Fruit fly (Drosophila melanogaster) whole organism, prepupa: Measurements from ENCODE around the gene CG9512.

Experiments used
- Blimp-1 ChIP-seq: fragments of 200-800 bp; sonication (Bioruptor generic); optimal IDR thresholded peaks from 3 replicates; lab custom pipeline; 2017; ENCODE audit warnings: missing biosample characterization, missing genetic modification characterization, mild to moderate bottlenecking, moderate library complexity, missing genetic modification reagents
- CG10669 ChIP-seq: fragments of 200-800 bp; sonication (Bioruptor generic); optimal IDR thresholded peaks from 3 replicates; lab custom pipeline; 2018; ENCODE audit warnings: missing biosample characterization, mild to moderate bottlenecking, missing genetic modification characterization, moderate library complexity
- CG11294 ChIP-seq: fragments of 200-800 bp; sonication (Bioruptor generic); IDR thresholded peaks from 2 replicates; pipeline ENCODE4 v1.3.6; 2022; ENCODE audit warnings: missing biosample characterization, missing genetic modification characterization
- CG11902 ChIP-seq: fragments of 200-800 bp; sonication (Bioruptor generic); optimal IDR thresholded peaks from 3 replicates; lab custom pipeline; 2016; ENCODE audit warnings: missing biosample characterization, missing genetic modification characterization
- CG15336 ChIP-seq: fragments of 200-800 bp; sonication (Bioruptor generic); IDR thresholded peaks from 2 replicates; pipeline ENCODE4 v1.3.6; 2022; ENCODE audit warnings: missing biosample characterization, missing genetic modification characterization
- CG1621 ChIP-seq: fragments of 200-800 bp; sonication (Bioruptor generic); optimal IDR thresholded peaks from 3 replicates; lab custom pipeline; 2018; ENCODE audit warnings: missing biosample characterization, mild to moderate bottlenecking, missing genetic modification characterization
- CG16779 ChIP-seq: fragments of 200-800 bp; sonication (Bioruptor generic); optimal IDR thresholded peaks from 3 replicates; lab custom pipeline; 2017; ENCODE audit warnings: missing biosample characterization, mild to moderate bottlenecking, missing genetic modification characterization
- CG31627 ChIP-seq: fragments of 200-800 bp; sonication (Bioruptor generic); optimal IDR thresholded peaks from 3 replicates; lab custom pipeline; 2016; ENCODE audit warnings: missing biosample characterization, missing genetic modification characterization
- CG32006 ChIP-seq: fragments of 200-800 bp; sonication (Bioruptor generic); optimal IDR thresholded peaks from 3 replicates; lab custom pipeline; 2017; ENCODE audit warnings: missing biosample characterization, mild to moderate bottlenecking, missing genetic modification characterization
- CG34406 ChIP-seq: fragments of 200-800 bp; sonication (Bioruptor generic); optimal IDR thresholded peaks from 3 replicates; lab custom pipeline; 2016; ENCODE audit warnings: missing biosample characterization, missing genetic modification characterization
- CG3919 ChIP-seq: fragments of 200-800 bp; sonication (Bioruptor generic); optimal IDR thresholded peaks from 3 replicates; lab custom pipeline; 2016; ENCODE audit warnings: missing biosample characterization, missing genetic modification characterization
- CG6163 ChIP-seq: fragments of 200-800 bp; sonication (Bioruptor generic); IDR thresholded peaks from 3 replicates; pipeline ENCODE4 v1.3.6; 2022; ENCODE audit warnings: missing biosample characterization, missing genetic modification characterization
- CG6276 ChIP-seq: fragments of 200-800 bp; sonication (Bioruptor generic); optimal IDR thresholded peaks from 2 replicates; lab custom pipeline; 2017; ENCODE audit warnings: missing biosample characterization, mild to moderate bottlenecking, missing genetic modification characterization
- CG6808 ChIP-seq: fragments of 200-800 bp; sonication (Bioruptor generic); optimal IDR thresholded peaks from 3 replicates; lab custom pipeline; 2017; ENCODE audit warnings: missing biosample characterization, missing genetic modification characterization, mild to moderate bottlenecking, moderate library complexity, missing genetic modification reagents
- CG6854 ChIP-seq: fragments of 200-800 bp; sonication (Bioruptor generic); optimal IDR thresholded peaks from 2 replicates; lab custom pipeline; 2017; ENCODE audit warnings: missing biosample characterization, mild to moderate bottlenecking, missing genetic modification characterization
- CG7368 ChIP-seq: fragments of 200-800 bp; sonication (Bioruptor generic); optimal IDR thresholded peaks from 3 replicates; lab custom pipeline; 2016; ENCODE audit warnings: missing biosample characterization, missing genetic modification characterization
- CG8319 ChIP-seq: fragments of 200-800 bp; sonication (Bioruptor generic); optimal IDR thresholded peaks from 3 replicates; lab custom pipeline; 2016; ENCODE audit warnings: missing biosample characterization, missing genetic modification characterization
- CG8632 ChIP-seq: fragments of 200-800 bp; sonication (Bioruptor generic); optimal IDR thresholded peaks from 3 replicates; lab custom pipeline; 2016; ENCODE audit warnings: missing biosample characterization, missing genetic modification characterization
- CG9139 ChIP-seq: fragments of 200-800 bp; sonication (Bioruptor generic); optimal IDR thresholded peaks from 3 replicates; lab custom pipeline; 2017; ENCODE audit warnings: missing biosample characterization, mild to moderate bottlenecking, missing genetic modification characterization
- Eip75B ChIP-seq: fragments of 200-800 bp; sonication (Bioruptor generic); optimal IDR thresholded peaks from 3 replicates; lab custom pipeline; 2016; ENCODE audit warnings: missing biosample characterization, missing genetic modification characterization
- Eip78C ChIP-seq: fragments of 200-800 bp; sonication (Bioruptor generic); peaks from one replicate; lab custom pipeline; 2016; ENCODE audit warnings: missing biosample characterization, missing genetic modification characterization
- Eip93F ChIP-seq: fragments of 200-800 bp; sonication (Bioruptor generic); optimal IDR thresholded peaks from 2 replicates; lab custom pipeline; 2016; ENCODE audit warnings: missing biosample characterization, mild to moderate bottlenecking, missing genetic modification characterization
- Ets21C ChIP-seq: fragments of 200-800 bp; sonication (Bioruptor generic); optimal IDR thresholded peaks from 3 replicates; lab custom pipeline; 2016; ENCODE audit warnings: missing biosample characterization, missing genetic modification characterization
- Ets96B ChIP-seq: fragments of 200-800 bp; optimal IDR thresholded peaks from 2 replicates; lab custom pipeline; 2019; ENCODE audit warnings: missing biosample characterization, mild to moderate bottlenecking, missing genetic modification characterization, moderate library complexity
- Gug ChIP-seq: fragments of 200-800 bp; sonication (Bioruptor generic); IDR thresholded peaks from 2 replicates; pipeline ENCODE4 v1.3.6; 2022; ENCODE audit warnings: missing biosample characterization, missing genetic modification characterization
- Hr38 ChIP-seq: sonication (Bioruptor generic); optimal IDR thresholded peaks from 2 replicates; lab custom pipeline; 2016; ENCODE audit warnings: missing biosample characterization, missing genetic modification characterization
- Hr39 ChIP-seq: fragments of 200-800 bp; sonication (Bioruptor generic); optimal IDR thresholded peaks from 2 replicates; lab custom pipeline; 2016; ENCODE audit warnings: missing biosample characterization, missing genetic modification characterization
- Hr4 ChIP-seq: fragments of 200-800 bp; sonication (Bioruptor generic); optimal IDR thresholded peaks from 3 replicates; lab custom pipeline; 2016; ENCODE audit warnings: missing biosample characterization, missing genetic modification characterization
- Lpt ChIP-seq: fragments of 200-800 bp; sonication (Bioruptor generic); optimal IDR thresholded peaks from 3 replicates; lab custom pipeline; 2016; ENCODE audit warnings: missing biosample characterization, missing genetic modification characterization
- Met ChIP-seq: fragments of 200-800 bp; sonication (Bioruptor generic); optimal IDR thresholded peaks from 3 replicates; lab custom pipeline; 2016; ENCODE audit warnings: missing biosample characterization, missing genetic modification characterization
- OdsH ChIP-seq: fragments of 200-800 bp; sonication (Bioruptor generic); optimal IDR thresholded peaks from 3 replicates; lab custom pipeline; 2016; ENCODE audit warnings: missing biosample characterization, missing genetic modification characterization
- Smox ChIP-seq: fragments of 200-800 bp; sonication (Bioruptor generic); optimal IDR thresholded peaks from 3 replicates; lab custom pipeline; 2016; ENCODE audit warnings: missing biosample characterization, missing genetic modification characterization
- Sox102F ChIP-seq: fragments of 200-800 bp; sonication (Bioruptor generic); optimal IDR thresholded peaks from 2 replicates; lab custom pipeline; 2016; ENCODE audit warnings: missing biosample characterization, mild to moderate bottlenecking, missing genetic modification characterization
- Sox15 ChIP-seq: fragments of 200-800 bp; sonication (Bioruptor generic); optimal IDR thresholded peaks from 3 replicates; lab custom pipeline; 2016; ENCODE audit warnings: missing biosample characterization, missing genetic modification characterization
- achi ChIP-seq: fragments of 200-800 bp; sonication (Bioruptor generic); optimal IDR thresholded peaks from 3 replicates; lab custom pipeline; 2016; ENCODE audit warnings: missing biosample characterization, missing genetic modification characterization
- acj6 ChIP-seq: fragments of 200-800 bp; sonication (Bioruptor generic); optimal IDR thresholded peaks from 3 replicates; lab custom pipeline; 2016; ENCODE audit warnings: missing biosample characterization, missing genetic modification characterization
- cyc ChIP-seq: fragments of 200-800 bp; sonication (Bioruptor generic); optimal IDR thresholded peaks from 3 replicates; lab custom pipeline; 2016; ENCODE audit warnings: missing biosample characterization, missing genetic modification characterization
- dac ChIP-seq: fragments of 200-800 bp; sonication (Bioruptor generic); optimal IDR thresholded peaks from 2 replicates; lab custom pipeline; 2017; ENCODE audit warnings: missing biosample characterization, mild to moderate bottlenecking, missing genetic modification characterization
- dsx ChIP-seq: fragments of 200-800 bp; optimal IDR thresholded peaks from 3 replicates; lab custom pipeline; 2019; ENCODE audit warnings: missing biosample characterization, mild to moderate bottlenecking, missing genetic modification characterization, moderate library complexity; ENCODE audit not compliant: poor library complexity, severe bottlenecking
- eg ChIP-seq: fragments of 200-800 bp; sonication (Bioruptor generic); IDR thresholded peaks from 3 replicates; pipeline ENCODE4 v1.3.6; 2022; ENCODE audit warnings: missing biosample characterization, missing genetic modification characterization
- esn ChIP-seq: fragments of 200-800 bp; sonication (Bioruptor generic); optimal IDR thresholded peaks from 2 replicates; lab custom pipeline; 2016; ENCODE audit warnings: missing biosample characterization, mild to moderate bottlenecking, missing genetic modification characterization, moderate library complexity
- fd59A ChIP-seq: fragments of 200-800 bp; sonication (Bioruptor generic); optimal IDR thresholded peaks from 2 replicates; lab custom pipeline; 2017; ENCODE audit warnings: missing biosample characterization, mild to moderate bottlenecking, missing genetic modification characterization, missing genetic modification reagents
- fd85E ChIP-seq: fragments of 200-800 bp; sonication (Bioruptor generic); optimal IDR thresholded peaks from 3 replicates; lab custom pipeline; 2016; ENCODE audit warnings: missing biosample characterization, missing genetic modification characterization
- fkh ChIP-seq: fragments of 200-800 bp; sonication (Bioruptor generic); optimal IDR thresholded peaks from 3 replicates; lab custom pipeline; 2017; ENCODE audit warnings: missing biosample characterization, mild to moderate bottlenecking, missing genetic modification characterization, moderate library complexity
- net ChIP-seq: fragments of 200-800 bp; sonication (Bioruptor generic); optimal IDR thresholded peaks from 3 replicates; lab custom pipeline; 2016; ENCODE audit warnings: missing biosample characterization, missing genetic modification characterization
- pdm3 ChIP-seq: fragments of 200-800 bp; sonication (Bioruptor generic); optimal IDR thresholded peaks from 3 replicates; lab custom pipeline; 2016; ENCODE audit warnings: missing biosample characterization, missing genetic modification characterization
- salr ChIP-seq, 2 experiments: fragments of 200-800 bp; sonication (Bioruptor generic); optimal IDR thresholded peaks; 3 replicates each; lab custom pipeline; 2016 to 2018; ENCODE audit warnings: missing biosample characterization in 2 of 2, missing genetic modification characterization in 2 of 2, mild to moderate bottlenecking in 1 of 2
- spab ChIP-seq: fragments of 200-800 bp; sonication (Bioruptor generic); optimal IDR thresholded peaks from 2 replicates; lab custom pipeline; 2017; ENCODE audit warnings: missing biosample characterization, mild to moderate bottlenecking, missing genetic modification characterization, missing genetic modification reagents
- ss ChIP-seq, 2 experiments: fragments of 200-800 bp; sonication (Bioruptor generic); optimal IDR thresholded peaks; 2 replicates in 1 of 2; 3 replicates in 1 of 2; lab custom pipeline; 2017 to 2018; ENCODE audit warnings: mild to moderate bottlenecking in 2 of 2, missing biosample characterization in 2 of 2, missing genetic modification characterization in 2 of 2, moderate library complexity in 1 of 2
- svp ChIP-seq: fragments of 200-800 bp; sonication (Bioruptor generic); peaks from one replicate; lab custom pipeline; 2016; ENCODE audit warnings: missing biosample characterization, missing genetic modification characterization
- topi ChIP-seq: fragments of 200-800 bp; sonication (Bioruptor generic); optimal IDR thresholded peaks from 3 replicates; lab custom pipeline; 2016; ENCODE audit warnings: missing biosample characterization, missing genetic modification characterization
- vri ChIP-seq: fragments of 200-800 bp; sonication (Bioruptor generic); optimal IDR thresholded peaks from 3 replicates; lab custom pipeline; 2016; ENCODE audit warnings: missing biosample characterization, mild to moderate bottlenecking, missing genetic modification characterization

The CG9512 gene

DNA sequence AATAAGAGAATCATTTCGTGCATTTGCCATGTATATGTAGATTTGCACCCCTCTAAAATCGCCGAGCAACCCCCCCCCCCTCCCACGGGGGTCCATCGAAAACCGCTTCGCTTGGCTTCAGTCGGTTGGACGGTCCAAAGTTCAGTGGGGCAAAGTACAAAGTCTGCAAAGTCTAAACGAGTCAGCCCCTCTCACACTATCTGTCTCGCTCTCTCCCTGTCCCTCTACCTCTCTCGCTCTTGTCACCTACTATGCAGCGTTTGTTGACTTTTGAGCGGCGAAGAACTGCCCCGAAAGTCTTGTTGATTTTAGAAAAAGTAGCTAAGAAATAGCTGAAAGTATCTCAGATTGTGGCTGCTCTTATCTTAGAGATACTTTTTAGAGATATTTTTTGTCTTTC, 42.0 kb upstream of the CG9512 start:
- TF ChIP-seq Hr39 (GFP tag; lab: Kevin White, UChicago): no peak
- peak; percentile 90 for TF ChIP-seq spab (GFP tag; lab: Kevin White, UChicago)
- TF ChIP-seq CG31627: no peak
- no peak for TF ChIP-seq Sox15
- TF ChIP-seq eg (GFP tag; lab: Robert Waterston, UW): peak; percentile 98
- peak; percentile 53 for TF ChIP-seq Blimp-1 (GFP tag; lab: Kevin White, UChicago)
- TF ChIP-seq fd59A (GFP tag; lab: Kevin White, UChicago): peak; percentile 38
- TF ChIP-seq Eip75B (GFP tag; lab: Kevin White, UChicago): no peak
- TF ChIP-seq CG8319 (GFP tag; lab: Kevin White, UChicago): peak; percentile 63
- TF ChIP-seq achi (GFP tag; lab: Kevin White, UChicago): peak; percentile 59
- no peak for TF ChIP-seq Sox102F (GFP tag; lab: Kevin White, UChicago)
- TF ChIP-seq fd85E (GFP tag; lab: Kevin White, UChicago): no peak
- TF ChIP-seq salr (GFP tag; optimal IDR thresholded peaks at IDR 0.05; lab: Kevin White, UChicago): peak; percentile 82
- peak; percentile 99 for TF ChIP-seq CG9139 (GFP tag; lab: Kevin White, UChicago)
- no peak for TF ChIP-seq CG11902 (GFP tag; lab: Kevin White, UChicago)
- TF ChIP-seq pdm3 (GFP tag; lab: Kevin White, UChicago): peak; percentile 8
- peak; percentile 95 for TF ChIP-seq fkh (GFP tag; lab: Kevin White, UChicago)
- no peak for TF ChIP-seq vri
- peak; percentile 33 for TF ChIP-seq Hr38 (GFP tag; lab: Kevin White, UChicago)
- TF ChIP-seq CG16779: peak; percentile 96
- peak; percentile 95 for TF ChIP-seq net
- TF ChIP-seq CG34406 (GFP tag; lab: Kevin White, UChicago): peak; percentile 36
- peak; percentile 82 for TF ChIP-seq CG10669
- TF ChIP-seq svp (GFP tag; lab: Kevin White, UChicago): no peak
- TF ChIP-seq CG3919 (GFP tag; lab: Kevin White, UChicago): peak; percentile 81
- peak; percentile 79 for TF ChIP-seq Gug (GFP tag; lab: Robert Waterston, UW)
- peak; percentile 82 for TF ChIP-seq CG7368 (GFP tag; lab: Kevin White, UChicago)
- peak; percentile 98 for TF ChIP-seq CG6808
- TF ChIP-seq CG15336 (GFP tag; lab: Robert Waterston, UW): peak; percentile 91
- TF ChIP-seq dac (GFP tag; lab: Kevin White, UChicago): peak; percentile 79
- no peak for TF ChIP-seq Met
- peak; percentile 37 for TF ChIP-seq Eip78C (GFP tag; lab: Kevin White, UChicago)
- TF ChIP-seq Hr4 (GFP tag; lab: Kevin White, UChicago): peak; percentile 50
- TF ChIP-seq CG6276 (GFP tag; lab: Kevin White, UChicago): peak; percentile 99
- TF ChIP-seq CG1621: peak; percentile 91
- peak; percentile 65 for TF ChIP-seq Ets96B (tag; lab: Kevin White, UChicago)
- TF ChIP-seq CG11294 (GFP tag; lab: Robert Waterston, UW): peak; percentile 72; the same call in 1 of the 2 replicates
- peak; percentile 97 for TF ChIP-seq CG6854
- no peak for TF ChIP-seq Smox (GFP tag; lab: Kevin White, UChicago)
- TF ChIP-seq OdsH (GFP tag; lab: Kevin White, UChicago): peak; percentile 57
- peak; percentile 90 for TF ChIP-seq CG6163 (GFP tag; lab: Robert Waterston, UW)
- peak; percentile 12 for TF ChIP-seq CG8632
- peak; percentile 91 for TF ChIP-seq Lpt (GFP tag; lab: Kevin White, UChicago)
- TF ChIP-seq esn (GFP tag; lab: Kevin White, UChicago): no peak
- peak; percentile 65 for TF ChIP-seq CG32006
- TF ChIP-seq dsx (GFP tag; lab: Kevin White, UChicago): peak; percentile 81
- no peak for TF ChIP-seq acj6 (GFP tag; lab: Kevin White, UChicago)
- peak; percentile 6 for TF ChIP-seq topi
- TF ChIP-seq Ets21C (GFP tag; lab: Kevin White, UChicago): no peak
- TF ChIP-seq ss (GFP tag; optimal IDR thresholded peaks at IDR 0.05; lab: Kevin White, UChicago): peak; percentile 99
- TF ChIP-seq cyc (GFP tag; lab: Kevin White, UChicago): no peak
- TF ChIP-seq Eip93F: no peak
